Worm (Caenorhabditis elegans) whole organism, L2 larva: ENCODE data around the gene R13A1.10.

Source experiments
- C34F6.9 ChIP-seq: fragments of 150-350 bp; optimal IDR thresholded peaks from 2 replicates; lab custom pipeline; 2014; ENCODE audit warnings: missing biosample characterization, missing genetic modification characterization
- R02D3.7 ChIP-seq: fragments of 150-350 bp; optimal IDR thresholded peaks from 2 replicates; lab custom pipeline; 2014; ENCODE audit warnings: missing biosample characterization, missing genetic modification characterization
- ZK546.5 ChIP-seq: sonication (generic microtip); optimal IDR thresholded peaks from 2 replicates; lab custom pipeline; 2017; ENCODE audit warnings: missing biosample characterization, missing genetic modification characterization
- ceh-82 ChIP-seq: fragments of 150-350 bp; optimal IDR thresholded peaks from 2 replicates; lab custom pipeline; 2014; ENCODE audit warnings: missing biosample characterization, missing genetic modification characterization
- elt-3 ChIP-seq: sonication (generic microtip); optimal IDR thresholded peaks from 2 replicates; lab custom pipeline; 2017; ENCODE audit warnings: missing biosample characterization, missing genetic modification characterization
- lin-13 ChIP-seq: fragments of 150-350 bp; optimal IDR thresholded peaks from 2 replicates; lab custom pipeline; 2014; ENCODE audit warnings: missing biosample characterization, missing genetic modification reagents, missing genetic modification characterization
- lin-39 ChIP-seq: fragments of 150-350 bp; optimal IDR thresholded peaks from 2 replicates; lab custom pipeline; 2014; ENCODE audit warnings: missing biosample characterization, missing genetic modification reagents, missing genetic modification characterization
- nhr-11 ChIP-seq: fragments of 150-350 bp; optimal IDR thresholded peaks from 2 replicates; lab custom pipeline; 2014; ENCODE audit warnings: missing biosample characterization, missing genetic modification characterization
- nhr-12 ChIP-seq: fragments of 150-350 bp; optimal IDR thresholded peaks from 2 replicates; lab custom pipeline; 2014; ENCODE audit warnings: missing biosample characterization, missing genetic modification characterization
- nhr-237 ChIP-seq: fragments of 150-350 bp; optimal IDR thresholded peaks from 2 replicates; lab custom pipeline; 2014; ENCODE audit warnings: missing biosample characterization, missing genetic modification characterization
- snpc-4 ChIP-seq: fragments of 150-350 bp; optimal IDR thresholded peaks from 2 replicates; lab custom pipeline; 2014; ENCODE audit warnings: missing biosample characterization, missing genetic modification characterization
- zag-1 ChIP-seq: fragments of 150-350 bp; optimal IDR thresholded peaks from 2 replicates; lab custom pipeline; 2014; ENCODE audit warnings: missing biosample characterization, missing genetic modification characterization
- ztf-11 ChIP-seq: sonication (generic microtip); optimal IDR thresholded peaks from 2 replicates; lab custom pipeline; 2017; ENCODE audit warnings: missing biosample characterization, missing genetic modification characterization

DNA sequence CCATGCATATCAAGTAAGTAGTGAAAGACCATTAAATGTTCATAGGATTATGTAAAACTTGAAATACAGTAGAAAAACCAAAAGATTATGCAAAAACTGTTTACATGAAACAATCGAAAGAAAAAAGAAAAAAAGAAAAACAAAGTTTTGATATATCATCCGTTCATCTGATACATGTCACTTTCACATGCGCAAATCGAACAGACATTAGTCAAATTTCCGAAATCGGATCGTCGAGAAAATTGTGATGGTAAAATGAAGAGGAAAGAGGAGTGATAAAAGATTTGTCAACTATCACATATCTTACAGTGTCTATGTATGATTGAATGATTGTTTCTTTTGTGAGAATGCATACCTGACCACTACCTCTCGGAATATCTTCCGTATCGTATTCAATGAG is 18.0 kb downstream of the R13A1.10 start:
- TF ChIP-seq ceh-82 (tag; lab: Kevin White, UChicago): no peak
- TF ChIP-seq nhr-11 (tag; lab: Kevin White, UChicago): no peak
- no peak for TF ChIP-seq ZK546.5 (tag; lab: Kevin White, UChicago)
- TF ChIP-seq lin-39 (tag; lab: Kevin White, UChicago): no peak
- no peak for TF ChIP-seq snpc-4 (tag; lab: Kevin White, UChicago)
- TF ChIP-seq C34F6.9: no peak
- no peak for TF ChIP-seq nhr-12 (tag; lab: Kevin White, UChicago)
- no peak for TF ChIP-seq lin-13 (GFP tag; lab: Kevin White, UChicago)
- no peak for TF ChIP-seq nhr-237 (tag; lab: Kevin White, UChicago)
- no peak for TF ChIP-seq R02D3.7 (tag; lab: Kevin White, UChicago)
- TF ChIP-seq ztf-11 (tag; lab: Kevin White, UChicago): no peak
- TF ChIP-seq zag-1 (tag; lab: Kevin White, UChicago): no peak
- no peak for TF ChIP-seq elt-3 (tag; lab: Kevin White, UChicago)
